Fruit fly (Drosophila melanogaster): ENCODE measurements around the gene Obp69a.

- no peak for TF ChIP-seq CG15336 (GFP tag; IDR thresholded peaks at IDR 0.05)
- no peak for TF ChIP-seq Smox (GFP tag; optimal IDR thresholded peaks at IDR 0.05)
- TF ChIP-seq Hr39 (GFP tag; optimal IDR thresholded peaks at IDR 0.05): no peak
- TF ChIP-seq dsx (GFP tag; optimal IDR thresholded peaks at IDR 0.05; ENCODE audit: poor library complexity, severe bottlenecking): no peak
- no peak for TF ChIP-seq svp (GFP tag)
- TF ChIP-seq net (GFP tag; optimal IDR thresholded peaks at IDR 0.05): no peak
- TF ChIP-seq Met (GFP tag; optimal IDR thresholded peaks at IDR 0.05): no peak
Observed at dm6 chr3L:12363729-12364128, 32.2 kb upstream of the Obp69a start.
